Worm (Caenorhabditis elegans) whole organism, early embryonic: ENCODE measurements around the gene cdr-6.

ENCODE experiments used
- aly-1 ChIP-seq: sonication (generic microtip); optimal IDR thresholded peaks from 2 replicates; lab custom pipeline; 2016; ENCODE audit warnings: missing genetic modification characterization, missing compliant biosample characterization
- ama-1 ChIP-seq: fragments of 150-350 bp; optimal IDR thresholded peaks from 2 replicates; lab custom pipeline; 2014
- flt-1 ChIP-seq: fragments of 200-800 bp; sonication (Bioruptor generic); IDR thresholded peaks from 2 replicates; pipeline ENCODE4 v1.3.6; 2022; ENCODE audit warnings: missing genetic modification characterization, missing compliant biosample characterization
- hmg-4 ChIP-seq: fragments of 200-800 bp; sonication (Bioruptor generic); optimal IDR thresholded peaks from 2 replicates; lab custom pipeline; 2018; ENCODE audit warnings: mild to moderate bottlenecking, missing genetic modification characterization, missing compliant biosample characterization
- sea-1 ChIP-seq: fragments of 200-800 bp; sonication (Bioruptor generic); conservative IDR thresholded peaks from 2 replicates; pipeline ENCODE4 v1.3.6; 2022; ENCODE audit warnings: missing genetic modification characterization, missing compliant biosample characterization
- tbx-37 ChIP-seq: fragments of 200-800 bp; sonication (Bioruptor generic); conservative IDR thresholded peaks from 2 replicates; pipeline ENCODE4 v1.3.6; 2022; ENCODE audit warnings: missing genetic modification reagents, missing genetic modification characterization, missing compliant biosample characterization
- tra-4 ChIP-seq: sonication (generic microtip); optimal IDR thresholded peaks from 2 replicates; lab custom pipeline; 2017; ENCODE audit warnings: missing genetic modification characterization, missing compliant biosample characterization

ce11 chrV:12417277-12417676 lies 3.8 kb upstream of the cdr-6 start, which contains the start of gene cdr-3:
- TF ChIP-seq ama-1 (lab: Kevin White, UChicago) (no peak), hmg-4 (no peak), flt-1 (GFP tag; lab: Robert Waterston, UW) (no peak), tra-4 (tag; lab: Kevin White, UChicago) (no peak), aly-1 (tag; lab: Kevin White, UChicago) (no peak), sea-1 (no peak), tbx-37 (GFP tag; lab: Robert Waterston, UW) (no peak)
